Worm (Caenorhabditis elegans) whole organism, late embryonic: ENCODE measurements around the gene gei-6.

Experiments
- C08G9.2 ChIP-seq: sonication (generic microtip); optimal IDR thresholded peaks from 2 replicates; lab custom pipeline; 2016; ENCODE audit warnings: mild to moderate bottlenecking, missing genetic modification characterization, moderate library complexity, missing compliant biosample characterization
- C38D4.7 ChIP-seq: fragments of 200-800 bp; sonication (Bioruptor generic); optimal IDR thresholded peaks from 2 replicates; lab custom pipeline; 2018; ENCODE audit warnings: mild to moderate bottlenecking, missing genetic modification characterization, moderate library complexity, missing compliant biosample characterization
- ama-1 ChIP-seq: fragments of 150-350 bp; optimal IDR thresholded peaks from 2 replicates; lab custom pipeline; 2014
- ceh-22 ChIP-seq: sonication (generic microtip); optimal IDR thresholded peaks from 2 replicates; lab custom pipeline; 2017; ENCODE audit warnings: missing biosample characterization, missing genetic modification characterization
- ceh-30 ChIP-seq: fragments of 150-350 bp; optimal IDR thresholded peaks from 2 replicates; lab custom pipeline; 2014; ENCODE audit warnings: missing biosample characterization, missing genetic modification characterization
- ceh-31 ChIP-seq: sonication (generic microtip); optimal IDR thresholded peaks from 2 replicates; lab custom pipeline; 2016; ENCODE audit warnings: missing genetic modification characterization, missing compliant biosample characterization
- ceh-6 ChIP-seq: fragments of 200-800 bp; sonication (Bioruptor generic); optimal IDR thresholded peaks from 2 replicates; lab custom pipeline; 2018; ENCODE audit warnings: mild to moderate bottlenecking, missing genetic modification characterization, missing compliant biosample characterization
- ceh-9 ChIP-seq: sonication (generic microtip); optimal IDR thresholded peaks from 2 replicates; lab custom pipeline; 2016; ENCODE audit warnings: mild to moderate bottlenecking, missing genetic modification characterization, inconsistent platforms, missing compliant biosample characterization
- che-1 ChIP-seq: sonication (generic microtip); optimal IDR thresholded peaks from 2 replicates; lab custom pipeline; 2016; ENCODE audit warnings: mild to moderate bottlenecking, missing genetic modification characterization, missing compliant biosample characterization
- dve-1 ChIP-seq: sonication (generic microtip); optimal IDR thresholded peaks from 2 replicates; lab custom pipeline; 2017; ENCODE audit warnings: antibody characterized with exemption, mild to moderate bottlenecking, missing genetic modification characterization, missing compliant biosample characterization
- elt-2 ChIP-seq: sonication (generic microtip); optimal IDR thresholded peaks from 2 replicates; lab custom pipeline; 2016; ENCODE audit warnings: missing genetic modification reagents, missing genetic modification characterization, missing compliant biosample characterization
- elt-4 ChIP-seq: sonication (generic microtip); optimal IDR thresholded peaks from 2 replicates; lab custom pipeline; 2016; ENCODE audit warnings: missing genetic modification characterization, missing compliant biosample characterization
- fkh-6 ChIP-seq: sonication (generic microtip); optimal IDR thresholded peaks from 2 replicates; lab custom pipeline; 2016; ENCODE audit warnings: missing genetic modification characterization, missing compliant biosample characterization
- hlh-13 ChIP-seq: fragments of 200-800 bp; sonication (Bioruptor generic); optimal IDR thresholded peaks from 2 replicates; lab custom pipeline; 2018; ENCODE audit warnings: mild to moderate bottlenecking, missing genetic modification characterization, missing compliant biosample characterization
- hlh-15 ChIP-seq: sonication (generic microtip); optimal IDR thresholded peaks from 2 replicates; lab custom pipeline; 2016; ENCODE audit warnings: missing genetic modification characterization, missing compliant biosample characterization
- hlh-6 ChIP-seq: sonication (generic microtip); optimal IDR thresholded peaks from 2 replicates; lab custom pipeline; 2016; ENCODE audit warnings: missing genotype, missing genetic modification characterization, missing compliant biosample characterization
- hlh-8 ChIP-seq: sonication (generic microtip); optimal IDR thresholded peaks from 2 replicates; lab custom pipeline; 2016; ENCODE audit warnings: missing genotype, missing genetic modification characterization, missing compliant biosample characterization
- madf-2 ChIP-seq: sonication (generic microtip); optimal IDR thresholded peaks from 2 replicates; lab custom pipeline; 2017; ENCODE audit warnings: missing genetic modification characterization, missing compliant biosample characterization
- mec-3 ChIP-seq: sonication (generic microtip); optimal IDR thresholded peaks from 2 replicates; lab custom pipeline; 2016; ENCODE audit warnings: borderline replicate concordance, missing genetic modification characterization, missing compliant biosample characterization
- nfya-1 ChIP-seq: sonication (generic microtip); optimal IDR thresholded peaks from 2 replicates; lab custom pipeline; 2017; ENCODE audit warnings: missing genetic modification characterization, mild to moderate bottlenecking, missing compliant biosample characterization, antibody characterized with exemption, moderate library complexity
- nhr-11 ChIP-seq: fragments of 150-350 bp; optimal IDR thresholded peaks from 2 replicates; lab custom pipeline; 2014; ENCODE audit warnings: missing biosample characterization, missing genetic modification characterization
- odd-2 ChIP-seq: sonication (generic microtip); optimal IDR thresholded peaks from 2 replicates; lab custom pipeline; 2017; ENCODE audit warnings: antibody characterized with exemption, mild to moderate bottlenecking, missing genetic modification characterization, missing compliant biosample characterization
- pat-9 ChIP-seq: fragments of 200-800 bp; sonication (Bioruptor generic); optimal IDR thresholded peaks from 2 replicates; lab custom pipeline; 2018; ENCODE audit warnings: mild to moderate bottlenecking, missing genetic modification characterization, moderate library complexity, missing compliant biosample characterization
- ref-2 ChIP-seq: sonication (generic microtip); optimal IDR thresholded peaks from 2 replicates; lab custom pipeline; 2016; ENCODE audit warnings: missing genetic modification characterization, missing compliant biosample characterization
- sox-4 ChIP-seq: sonication (generic microtip); optimal IDR thresholded peaks from 2 replicates; lab custom pipeline; 2017; ENCODE audit warnings: mild to moderate bottlenecking, missing genetic modification characterization, inconsistent platforms, missing compliant biosample characterization
- tbx-2 ChIP-seq: sonication (generic microtip); optimal IDR thresholded peaks from 2 replicates; lab custom pipeline; 2016; ENCODE audit warnings: missing genetic modification characterization, missing compliant biosample characterization
- tbx-7 ChIP-seq: sonication (generic microtip); optimal IDR thresholded peaks from 2 replicates; lab custom pipeline; 2016; ENCODE audit warnings: missing genotype, missing genetic modification characterization, missing compliant biosample characterization
- unc-3 ChIP-seq, 2 experiments: fragments of 200-800 bp in 1 of 2; sonication (Bioruptor generic) in 1 of 2; sonication (generic microtip) in 1 of 2; conservative IDR thresholded peaks in 1 of 2; optimal IDR thresholded peaks in 1 of 2; 2 replicates each; pipeline versions ENCODE4 v1.3.6 to Lab custom; 2016 to 2022; ENCODE audit warnings: missing compliant biosample characterization in 2 of 2, missing genetic modification characterization in 2 of 2, missing genetic modification reagents in 1 of 2
- unc-42 ChIP-seq: sonication (generic microtip); optimal IDR thresholded peaks from 2 replicates; lab custom pipeline; 2016; ENCODE audit warnings: missing genotype, missing genetic modification characterization, missing compliant biosample characterization
- unc-55 ChIP-seq: sonication (generic microtip); optimal IDR thresholded peaks from 2 replicates; lab custom pipeline; 2017; ENCODE audit warnings: missing biosample characterization, missing genetic modification reagents, missing genetic modification characterization
- ztf-16 ChIP-seq: sonication (generic microtip); optimal IDR thresholded peaks from 2 replicates; lab custom pipeline; 2017; ENCODE audit warnings: missing genetic modification characterization, missing compliant biosample characterization

Gene gei-6

DNA sequence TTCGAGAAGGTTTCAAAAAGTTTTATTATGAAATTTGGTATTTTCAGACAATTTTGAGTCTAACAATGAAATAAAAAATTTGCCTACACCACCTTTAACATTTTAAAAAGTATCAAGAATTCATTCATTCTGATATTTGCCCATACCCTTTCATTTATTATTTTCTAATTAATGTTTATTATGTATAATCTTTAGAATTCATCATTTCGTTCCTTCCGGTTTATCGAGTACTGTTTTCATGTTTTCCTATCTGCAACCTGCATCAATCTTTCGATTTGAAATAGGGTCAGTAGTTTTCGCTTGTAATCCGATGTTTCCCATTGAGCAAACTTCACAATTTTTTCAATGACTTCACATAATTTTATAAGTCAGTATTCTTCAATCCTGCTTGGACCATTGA lies 38.8 kb upstream of the gei-6 start, which contains the start of gene C13A2.6:
TSS of gene C13A2.6 (plus strand) at position 301 of the 400 bp plus-strand sequence.
- no peak for TF ChIP-seq ceh-9 (tag; lab: Kevin White, UChicago)
- TF ChIP-seq che-1 (tag; lab: Kevin White, UChicago), result no peak
- no peak for TF ChIP-seq ceh-6 (GFP tag; lab: Kevin White, UChicago)

DNA sequence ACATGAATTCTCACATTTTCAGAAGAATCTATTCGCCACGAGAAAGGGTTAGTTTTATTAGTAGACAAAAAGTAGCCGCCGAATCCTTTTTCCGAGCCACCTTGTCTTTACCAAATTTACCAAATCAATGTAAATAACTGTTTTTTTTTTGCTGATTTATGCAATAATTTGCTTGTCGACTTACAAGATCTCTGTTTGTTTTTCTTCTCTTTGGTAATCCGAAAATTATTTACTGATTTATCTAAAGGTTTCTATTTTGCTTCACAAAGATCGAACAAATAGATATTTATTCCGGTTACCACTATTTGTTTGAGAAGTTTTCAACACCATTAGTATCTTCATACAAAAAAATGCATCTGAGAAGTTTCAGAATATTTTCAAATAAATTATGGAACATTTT lies 35.4 kb upstream of the gei-6 start, which contains the start of gene C13A2.7:
TSS of gene C13A2.7 (plus strand) at position 301 of the 400 bp plus-strand sequence.
- TF ChIP-seq unc-3 (GFP tag; conservative IDR thresholded peaks at IDR 0.05; lab: Robert Waterston, UW) (no peak), unc-3 (tag; optimal IDR thresholded peaks at IDR 0.05; lab: Kevin White, UChicago) (no peak), C38D4.7 (GFP tag; lab: Kevin White, UChicago) (no peak), dve-1 (tag; lab: Kevin White, UChicago) (no peak), ama-1 (lab: Kevin White, UChicago) (no peak), mec-3 (tag; lab: Kevin White, UChicago) (no peak), fkh-6 (no peak), hlh-15 (tag; lab: Kevin White, UChicago) (no peak), hlh-8 (tag; lab: Kevin White, UChicago) (no peak), tbx-7 (tag; lab: Kevin White, UChicago) (no peak), elt-4 (no peak), elt-2 (tag; lab: Kevin White, UChicago) (no peak)

DNA sequence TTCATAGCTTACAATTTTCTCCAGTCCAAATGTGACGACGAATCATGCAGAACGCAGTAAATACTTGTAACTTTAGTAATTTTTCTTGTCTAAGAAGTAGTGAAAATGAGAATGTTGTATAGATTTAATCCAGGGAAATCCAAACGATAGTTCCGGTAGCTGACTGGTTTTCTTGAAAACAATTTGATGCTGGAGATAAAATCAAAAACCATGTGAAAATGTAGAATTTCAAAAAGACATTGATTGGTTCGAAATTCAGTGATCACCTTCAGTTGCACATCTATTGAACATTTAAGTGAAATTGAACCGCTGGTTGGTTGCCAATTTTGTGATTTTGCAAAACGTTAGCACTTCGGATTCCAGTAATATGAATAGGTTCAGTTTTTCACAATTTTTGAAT lies 33.4 kb upstream of the gei-6 start, which contains the start of gene C13A2.9:
TSS of gene C13A2.9 (minus strand) at position 101 of the 400 bp plus-strand sequence.
- TF ChIP-seq hlh-13 (GFP tag; lab: Kevin White, UChicago) (no peak), ceh-30 (tag; lab: Kevin White, UChicago) (no peak)

DNA sequence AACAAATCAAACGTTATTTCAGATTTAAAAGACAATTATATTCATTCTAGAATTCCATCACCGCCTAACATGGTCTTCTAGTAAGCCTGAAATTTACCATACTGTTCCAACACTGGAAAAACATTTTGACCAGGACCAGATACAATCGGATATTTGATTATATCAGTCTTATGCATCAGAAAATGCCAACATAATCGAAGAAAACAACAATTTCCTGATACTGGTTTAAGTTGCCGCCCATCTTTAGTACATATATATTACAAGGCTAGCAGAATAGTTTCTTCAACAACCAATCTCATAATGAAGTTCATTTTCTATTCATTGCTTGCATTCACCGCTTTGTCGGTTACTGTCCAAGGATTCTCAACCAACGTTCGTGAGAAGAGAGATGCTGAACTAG lies 28.3 kb upstream of the gei-6 start, which contains the start of gene C13A2.12:
TSS of gene C13A2.12 (plus strand) at position 301 of the 400 bp plus-strand sequence.
- TF ChIP-seq hlh-8 (tag; lab: Kevin White, UChicago) (no peak), ceh-31 (tag; lab: Kevin White, UChicago) (no peak), unc-55 (GFP tag; lab: Kevin White, UChicago) (no peak), mec-3 (tag; lab: Kevin White, UChicago) (no peak), nfya-1 (tag; lab: Kevin White, UChicago) (no peak), sox-4 (no peak), ceh-6 (GFP tag; lab: Kevin White, UChicago) (no peak), ref-2 (tag; lab: Kevin White, UChicago) (no peak), madf-2 (tag; lab: Kevin White, UChicago) (no peak), ceh-30 (tag; lab: Kevin White, UChicago) (no peak), pat-9 (tag; lab: Kevin White, UChicago) (no peak), unc-42 (tag; lab: Kevin White, UChicago) (no peak)

DNA sequence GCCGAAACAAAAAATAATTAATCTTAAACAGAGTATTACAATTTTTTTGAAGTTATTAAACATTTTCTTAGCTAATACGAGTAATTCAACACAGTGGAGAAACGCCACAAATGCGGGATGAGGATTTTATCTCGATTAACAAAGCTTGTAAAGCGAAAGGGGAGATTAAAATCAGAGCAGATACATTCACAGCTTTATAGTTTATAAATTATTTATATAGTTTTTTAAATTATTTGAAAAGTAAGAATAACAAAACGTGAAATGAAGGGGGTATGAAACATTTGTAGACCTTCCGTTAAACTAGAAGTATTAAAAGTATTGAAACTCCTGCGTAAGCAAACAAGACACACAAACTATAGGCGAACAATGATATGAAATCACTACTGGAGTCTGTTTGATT lies 24.4 kb upstream of the gei-6 start, which contains the start of gene C05C8.8:
TSS of gene C05C8.8 (minus strand) at position 101 of the 400 bp plus-strand sequence.
- TF ChIP-seq ztf-16 (tag; lab: Kevin White, UChicago), result no peak
- TF ChIP-seq ceh-30 (tag; lab: Kevin White, UChicago), result no peak
- TF ChIP-seq, all 69 proteins: peak for 0

DNA sequence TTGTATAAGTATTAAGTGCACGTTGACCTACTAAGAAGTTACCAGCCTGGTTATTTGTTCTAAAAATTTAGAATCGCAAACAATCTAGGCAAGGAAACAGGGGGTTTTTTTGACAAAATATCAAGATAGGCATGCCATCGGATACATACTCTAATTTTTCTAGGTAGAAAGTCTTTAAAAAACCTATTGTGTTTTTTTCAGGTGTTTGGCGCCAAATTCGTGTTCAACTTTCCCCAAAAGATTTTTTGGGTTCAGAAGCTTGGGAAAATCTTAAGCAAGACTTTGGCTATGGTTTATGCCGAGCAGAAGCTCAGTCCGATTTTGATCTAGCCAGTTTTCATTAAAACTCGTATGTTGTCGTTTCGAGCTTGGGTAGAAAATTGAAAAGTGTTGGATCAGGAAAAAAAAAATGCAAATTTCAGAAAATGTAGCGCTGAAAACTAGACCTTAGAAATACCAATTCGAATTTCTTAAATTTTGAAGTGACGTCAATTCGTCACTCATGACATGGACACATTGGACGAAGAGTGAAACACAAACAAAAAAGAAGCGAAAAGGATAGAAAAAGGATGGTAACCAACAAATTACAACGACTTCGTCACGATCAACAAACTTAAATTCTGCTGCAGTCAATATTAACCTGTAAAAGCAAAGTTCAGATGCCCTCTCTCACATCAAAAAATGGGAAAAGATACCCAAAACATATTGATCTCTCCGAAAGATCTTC lies 17.7 kb upstream of the gei-6 start:
- no peak for TF ChIP-seq C08G9.2 (tag; lab: Kevin White, UChicago)
- no peak for TF ChIP-seq odd-2 (tag; lab: Kevin White, UChicago)
- TF ChIP-seq ceh-22 (tag; lab: Kevin White, UChicago), result no peak
- no peak for TF ChIP-seq tbx-2
- TF ChIP-seq che-1 (tag; lab: Kevin White, UChicago), result no peak
- TF ChIP-seq nhr-11 (tag; lab: Kevin White, UChicago), result no peak
- TF ChIP-seq hlh-6, result no peak
